Fruit fly (Drosophila melanogaster): ENCODE data around the gene gnu.

gnu gene

dm6 chr3L:14775711-14776660 lies 27.2 kb downstream of the gnu start, which contains the start of gene mop (continued):
- no peak for TF ChIP-seq CG17802 (tag; optimal IDR thresholded peaks at IDR 0.05)
- no peak for TF ChIP-seq Blimp-1 (GFP tag; optimal IDR thresholded peaks at IDR 0.05)
- no peak for TF ChIP-seq bigmax (GFP tag; optimal IDR thresholded peaks at IDR 0.05)
- peak; percentile 57 for TF ChIP-seq knrl (GFP tag; IDR thresholded peaks at IDR 0.05; ENCODE audit: partially characterized antibody)
- TF ChIP-seq tup (GFP tag; optimal IDR thresholded peaks at IDR 0.05): no peak
- no peak for TF ChIP-seq pum (GFP tag; optimal IDR thresholded peaks at IDR 0.05)
- no peak for TF ChIP-seq CG1233 (GFP tag; optimal IDR thresholded peaks at IDR 0.05)
- no peak for TF ChIP-seq CG17612 (GFP tag; IDR thresholded peaks at IDR 0.05)
- TF ChIP-seq Chrac-16 (GFP tag; optimal IDR thresholded peaks at IDR 0.05): peak; percentile 22
- no peak for TF ChIP-seq vnd (GFP tag; IDR thresholded peaks at IDR 0.05; ENCODE audit: partially characterized antibody)
- no peak for TF ChIP-seq Nf-YC (tag; optimal IDR thresholded peaks at IDR 0.05)
- no peak for TF ChIP-seq Hr39 (optimal IDR thresholded peaks at IDR 0.05)
- peak; percentile 4 for TF ChIP-seq caup (GFP tag; optimal IDR thresholded peaks at IDR 0.05; ENCODE audit: severe bottlenecking)
- TF ChIP-seq H15 (GFP tag; IDR thresholded peaks at IDR 0.05): 0 out of 3 replicates have a peak, but pooled peaks have one; percentile 20
- no peak for TF ChIP-seq CG7839 (tag; optimal IDR thresholded peaks at IDR 0.05)
- no peak for TF ChIP-seq Ets65A (GFP tag)
- peak; percentile 22 for TF ChIP-seq Dek (tag; optimal IDR thresholded peaks at IDR 0.05)
- no peak for TF ChIP-seq klu (GFP tag; IDR thresholded peaks at IDR 0.05)
- TF ChIP-seq CG6689 (GFP tag; IDR thresholded peaks at IDR 0.05): no peak; the same call in 1 of the 2 replicates
- TF ChIP-seq CG10431 (GFP tag; optimal IDR thresholded peaks at IDR 0.05): no peak
- TF ChIP-seq Asciz (GFP tag; optimal IDR thresholded peaks at IDR 0.05): no peak
- TF ChIP-seq chif (GFP tag; optimal IDR thresholded peaks at IDR 0.05): no peak
- TF ChIP-seq jing (GFP tag; optimal IDR thresholded peaks at IDR 0.05): no peak
- peak; percentile 64 for TF ChIP-seq CG2120 (GFP tag; optimal IDR thresholded peaks at IDR 0.05)
- no peak for TF ChIP-seq Gsc (GFP tag; IDR thresholded peaks at IDR 0.05)
- TF ChIP-seq CG11456 (GFP tag; IDR thresholded peaks at IDR 0.05): 0 out of 3 replicates have a peak, but pooled peaks have one; percentile 55
- peak; percentile 70; the same call in 1 of the 2 replicates for TF ChIP-seq NFAT (GFP tag; IDR thresholded peaks at IDR 0.05)
- no peak; the same call in 1 of the 3 replicates for TF ChIP-seq CG34422 (GFP tag; IDR thresholded peaks at IDR 0.05)
- TF ChIP-seq pzg (GFP tag; optimal IDR thresholded peaks at IDR 0.05): peak; percentile 54
- TF ChIP-seq sd (tag; optimal IDR thresholded peaks at IDR 0.05): no peak
- no peak; the same call in 1 of the 2 replicates for TF ChIP-seq Xrp1 (GFP tag; IDR thresholded peaks at IDR 0.05)
- peak; percentile 53; the same call in 1 of the 2 replicates for TF ChIP-seq wdn (GFP tag; IDR thresholded peaks at IDR 0.05)
- no peak for TF ChIP-seq unpg (GFP tag; optimal IDR thresholded peaks at IDR 0.05)
- no peak for TF ChIP-seq Fer1 (GFP tag; optimal IDR thresholded peaks at IDR 0.05)
- TF ChIP-seq repo (GFP tag; optimal IDR thresholded peaks at IDR 0.05): no peak
- no peak for TF ChIP-seq GATAe (GFP tag; conservative IDR thresholded peaks at IDR 0.05)
- no peak for TF ChIP-seq D19B (GFP tag; optimal IDR thresholded peaks at IDR 0.05)
- TF ChIP-seq Ets97D (GFP tag; optimal IDR thresholded peaks at IDR 0.05): peak; percentile 44
- no peak for TF ChIP-seq cg (GFP tag; optimal IDR thresholded peaks at IDR 0.05)
- no peak for TF ChIP-seq sna (GFP tag; IDR thresholded peaks at IDR 0.05; ENCODE audit: partially characterized antibody)
- TF ChIP-seq CG4854 (GFP tag; optimal IDR thresholded peaks at IDR 0.05): no peak
- no peak for TF ChIP-seq ssp (GFP tag; IDR thresholded peaks at IDR 0.05)
- no peak for TF ChIP-seq CG12299 (tag; optimal IDR thresholded peaks at IDR 0.05)
- TF ChIP-seq Meics (GFP tag; optimal IDR thresholded peaks at IDR 0.05): peak; percentile 96
- TF ChIP-seq CG12236 (GFP tag; optimal IDR thresholded peaks at IDR 0.05): no peak
- peak; percentile 16 for TF ChIP-seq CG4820 (GFP tag; optimal IDR thresholded peaks at IDR 0.05)
- peak; percentile 36; the same call in 2 of the 3 replicates for TF ChIP-seq B-H1 (GFP tag; IDR thresholded peaks at IDR 0.05)
- TF ChIP-seq Sry-δ (GFP tag; optimal IDR thresholded peaks at IDR 0.05): peak; percentile 31
- peak; percentile 58; the same call in 1 of the 2 replicates for TF ChIP-seq CG32772 (GFP tag; IDR thresholded peaks at IDR 0.05)

Measured in whole organism, embryonic.